Worm (Caenorhabditis elegans) whole organism, late embryonic: ENCODE measurements around the gene T08B6.1.

Experiments
- ceh-31 ChIP-seq: sonication (generic microtip); optimal IDR thresholded peaks from 2 replicates; lab custom pipeline; 2016; ENCODE audit warnings: missing genetic modification characterization, missing compliant biosample characterization
- elt-2 ChIP-seq: sonication (generic microtip); optimal IDR thresholded peaks from 2 replicates; lab custom pipeline; 2016; ENCODE audit warnings: missing genetic modification reagents, missing genetic modification characterization, missing compliant biosample characterization
- hlh-13 ChIP-seq: fragments of 200-800 bp; sonication (Bioruptor generic); optimal IDR thresholded peaks from 2 replicates; lab custom pipeline; 2018; ENCODE audit warnings: mild to moderate bottlenecking, missing genetic modification characterization, missing compliant biosample characterization
- rnt-1 ChIP-seq: sonication (generic microtip); optimal IDR thresholded peaks from 2 replicates; lab custom pipeline; 2016; ENCODE audit warnings: missing genetic modification characterization, missing compliant biosample characterization

- TF ChIP-seq elt-2 (tag; lab: Kevin White, UChicago) = no peak
- TF ChIP-seq hlh-13 = no peak
- no peak for TF ChIP-seq rnt-1
- no peak for TF ChIP-seq ceh-31
Observed at ce11 chrIV:4915689-4916088, 28.5 kb upstream of the T08B6.1 start, which contains the start of gene str-155.
